Worm (Caenorhabditis elegans) whole organism, L3 larva: Measurements from ENCODE around the gene aagr-1.

Experiments
- R02D3.7 ChIP-seq: fragments of 150-350 bp; optimal IDR thresholded peaks from 2 replicates; lab custom pipeline; 2014; ENCODE audit warnings: missing biosample characterization, missing genetic modification characterization
- ZK546.5 ChIP-seq: sonication (generic microtip); optimal IDR thresholded peaks from 2 replicates; lab custom pipeline; 2017; ENCODE audit warnings: missing biosample characterization, missing genetic modification characterization
- aly-2 ChIP-seq: fragments of 150-350 bp; optimal IDR thresholded peaks from 2 replicates; lab custom pipeline; 2014; ENCODE audit warnings: missing biosample characterization, missing genetic modification characterization
- ama-1 ChIP-seq: fragments of 150-350 bp; optimal IDR thresholded peaks from 2 replicates; lab custom pipeline; 2018
- ceh-16 ChIP-seq: sonication (generic microtip); optimal IDR thresholded peaks from 2 replicates; lab custom pipeline; 2017; ENCODE audit warnings: missing biosample characterization, missing genetic modification characterization
- ceh-28 ChIP-seq: fragments of 150-350 bp; optimal IDR thresholded peaks from 2 replicates; lab custom pipeline; 2014; ENCODE audit warnings: missing biosample characterization, missing genetic modification reagents, missing genetic modification characterization
- ceh-82 ChIP-seq: fragments of 150-350 bp; optimal IDR thresholded peaks from 2 replicates; lab custom pipeline; 2014; ENCODE audit warnings: missing biosample characterization, missing genetic modification characterization
- ceh-9 ChIP-seq: sonication (generic microtip); optimal IDR thresholded peaks from 2 replicates; lab custom pipeline; 2018; ENCODE audit warnings: missing biosample characterization, missing genetic modification characterization
- daf-12 ChIP-seq: fragments of 150-350 bp; optimal IDR thresholded peaks from 2 replicates; lab custom pipeline; 2014; ENCODE audit warnings: missing biosample characterization, missing genetic modification reagents, missing genetic modification characterization
- egl-27 ChIP-seq: sonication (generic microtip); optimal IDR thresholded peaks from 4 replicates; lab custom pipeline; 2017; ENCODE audit warnings: missing biosample characterization, missing genetic modification reagents, missing genetic modification characterization
- egl-5 ChIP-seq: fragments of 150-350 bp; optimal IDR thresholded peaks from 2 replicates; lab custom pipeline; 2017; ENCODE audit warnings: missing biosample characterization, missing genetic modification reagents, missing genetic modification characterization, inconsistent platforms
- elt-1 ChIP-seq: fragments of 150-350 bp; optimal IDR thresholded peaks from 2 replicates; lab custom pipeline; 2014; ENCODE audit warnings: missing biosample characterization, missing genetic modification characterization
- elt-2 ChIP-seq: sonication (generic microtip); optimal IDR thresholded peaks from 2 replicates; lab custom pipeline; 2016; ENCODE audit warnings: missing genetic modification reagents, mild to moderate bottlenecking, missing genetic modification characterization, missing compliant biosample characterization
- elt-3 ChIP-seq, 3 experiments: fragments of 150-350 bp in 1 of 3; sonication (generic microtip) in 2 of 3; optimal IDR thresholded peaks; 2 replicates in 2 of 3; 4 replicates in 1 of 3; lab custom pipeline; 2014 to 2017; ENCODE audit warnings: missing biosample characterization in 3 of 3, missing genetic modification characterization in 3 of 3
- eor-1 ChIP-seq, 2 experiments: fragments of 150-350 bp; optimal IDR thresholded peaks; 2 replicates each; lab custom pipeline; 2014 to 2018; ENCODE audit warnings: missing biosample characterization in 2 of 2, missing genetic modification characterization in 2 of 2
- fkh-10 ChIP-seq: sonication (generic microtip); optimal IDR thresholded peaks from 2 replicates; lab custom pipeline; 2017; ENCODE audit warnings: missing biosample characterization, missing genetic modification reagents, missing genetic modification characterization
- fkh-2 ChIP-seq: fragments of 150-350 bp; optimal IDR thresholded peaks from 2 replicates; lab custom pipeline; 2014; ENCODE audit warnings: missing biosample characterization, missing genetic modification reagents, missing genetic modification characterization
- fos-1 ChIP-seq: fragments of 150-350 bp; optimal IDR thresholded peaks from 2 replicates; lab custom pipeline; 2014; ENCODE audit warnings: missing biosample characterization, missing genetic modification characterization
- hmg-11 ChIP-seq: sonication (generic microtip); optimal IDR thresholded peaks from 2 replicates; lab custom pipeline; 2016; ENCODE audit warnings: missing genetic modification characterization, missing compliant biosample characterization
- jun-1 ChIP-seq: fragments of 150-350 bp; optimal IDR thresholded peaks from 2 replicates; lab custom pipeline; 2014; ENCODE audit warnings: missing biosample characterization, missing genetic modification reagents, missing genetic modification characterization
- lin-15B ChIP-seq: fragments of 150-350 bp; optimal IDR thresholded peaks from 2 replicates; lab custom pipeline; 2014; ENCODE audit warnings: missing biosample characterization, missing genetic modification characterization
- lin-39 ChIP-seq: fragments of 150-350 bp; optimal IDR thresholded peaks from 2 replicates; lab custom pipeline; 2018; ENCODE audit warnings: missing biosample characterization, missing genetic modification reagents, missing genetic modification characterization
- lsy-12 ChIP-seq: sonication (generic microtip); optimal IDR thresholded peaks from 2 replicates; lab custom pipeline; 2016; ENCODE audit warnings: mild to moderate bottlenecking, missing genetic modification characterization, missing compliant biosample characterization
- mdl-1 ChIP-seq: fragments of 150-350 bp; optimal IDR thresholded peaks from 2 replicates; lab custom pipeline; 2014; ENCODE audit warnings: missing biosample characterization, missing genetic modification characterization
- mml-1 ChIP-seq: fragments of 150-350 bp; sonication (generic microtip); optimal IDR thresholded peaks from 3 replicates; lab custom pipeline; 2014; ENCODE audit warnings: missing biosample characterization, missing genetic modification characterization
- nfya-1 ChIP-seq: sonication (generic microtip); optimal IDR thresholded peaks from 2 replicates; lab custom pipeline; 2017; ENCODE audit warnings: missing genetic modification characterization, mild to moderate bottlenecking, missing compliant biosample characterization, antibody characterized with exemption, moderate library complexity; ENCODE audit not compliant: insufficient read depth
- nhr-11 ChIP-seq: fragments of 150-350 bp; optimal IDR thresholded peaks from 2 replicates; lab custom pipeline; 2014; ENCODE audit warnings: missing biosample characterization, missing genetic modification characterization
- nhr-12 ChIP-seq: fragments of 150-350 bp; optimal IDR thresholded peaks from 2 replicates; lab custom pipeline; 2014; ENCODE audit warnings: missing biosample characterization, missing genetic modification characterization
- nhr-23 ChIP-seq: fragments of 150-350 bp; optimal IDR thresholded peaks from 2 replicates; lab custom pipeline; 2014; ENCODE audit warnings: missing biosample characterization, missing genetic modification reagents, missing genetic modification characterization
- nhr-237 ChIP-seq: fragments of 150-350 bp; optimal IDR thresholded peaks from 2 replicates; lab custom pipeline; 2014; ENCODE audit warnings: missing biosample characterization, missing genetic modification characterization
- nhr-25 ChIP-seq: sonication (generic microtip); optimal IDR thresholded peaks from 2 replicates; lab custom pipeline; 2017; ENCODE audit warnings: missing biosample characterization, missing genetic modification characterization
- nhr-28 ChIP-seq: fragments of 150-350 bp; optimal IDR thresholded peaks from 2 replicates; lab custom pipeline; 2014; ENCODE audit warnings: missing biosample characterization, missing genetic modification characterization
- nhr-43 ChIP-seq: sonication (generic microtip); optimal IDR thresholded peaks from 2 replicates; lab custom pipeline; 2016; ENCODE audit warnings: mild to moderate bottlenecking, missing genetic modification characterization, missing compliant biosample characterization; ENCODE audit not compliant: poor library complexity, severe bottlenecking
- nhr-67 ChIP-seq: fragments of 150-350 bp; optimal IDR thresholded peaks from 2 replicates; lab custom pipeline; 2014; ENCODE audit warnings: missing biosample characterization, missing genetic modification characterization
- nhr-76 ChIP-seq: fragments of 150-350 bp; sonication (generic microtip); optimal IDR thresholded peaks from 5 replicates; lab custom pipeline; 2014; ENCODE audit warnings: missing biosample characterization, missing genetic modification characterization
- nhr-77 ChIP-seq: fragments of 150-350 bp; optimal IDR thresholded peaks from 2 replicates; lab custom pipeline; 2014; ENCODE audit warnings: missing biosample characterization, missing genetic modification characterization
- pha-4 ChIP-seq: fragments of 150-350 bp; optimal IDR thresholded peaks from 2 replicates; lab custom pipeline; 2014; ENCODE audit warnings: missing biosample characterization, missing genetic modification reagents, missing genetic modification characterization
- pqm-1 ChIP-seq: fragments of 150-350 bp; optimal IDR thresholded peaks from 2 replicates; lab custom pipeline; 2017; ENCODE audit warnings: missing biosample characterization, missing genetic modification characterization, inconsistent platforms
- sea-2 ChIP-seq: fragments of 150-350 bp; sonication (generic microtip); optimal IDR thresholded peaks from 4 replicates; lab custom pipeline; 2014; ENCODE audit warnings: missing biosample characterization, missing genetic modification reagents, missing genetic modification characterization
- skn-1 ChIP-seq: fragments of 150-350 bp; optimal IDR thresholded peaks from 2 replicates; lab custom pipeline; 2014; ENCODE audit warnings: missing biosample characterization, missing genetic modification characterization
- snpc-4 ChIP-seq: fragments of 150-350 bp; optimal IDR thresholded peaks from 2 replicates; lab custom pipeline; 2014; ENCODE audit warnings: missing biosample characterization, missing genetic modification characterization
- tbx-2 ChIP-seq: sonication (generic microtip); optimal IDR thresholded peaks from 2 replicates; lab custom pipeline; 2016; ENCODE audit warnings: mild to moderate bottlenecking, missing genetic modification characterization, missing compliant biosample characterization
- unc-39 ChIP-seq: sonication (generic microtip); optimal IDR thresholded peaks from 4 replicates; lab custom pipeline; 2017; ENCODE audit warnings: missing biosample characterization, missing genetic modification characterization
- unc-62 ChIP-seq: fragments of 150-350 bp; sonication (generic microtip); optimal IDR thresholded peaks from 4 replicates; lab custom pipeline; 2014; ENCODE audit warnings: missing biosample characterization, missing genetic modification reagents, missing genetic modification characterization
- zag-1 ChIP-seq: fragments of 150-350 bp; optimal IDR thresholded peaks from 2 replicates; lab custom pipeline; 2014; ENCODE audit warnings: missing biosample characterization, missing genetic modification characterization
- ztf-11 ChIP-seq: fragments of 150-350 bp; optimal IDR thresholded peaks from 2 replicates; lab custom pipeline; 2014; ENCODE audit warnings: missing biosample characterization, missing genetic modification characterization
- ztf-4 ChIP-seq: fragments of 150-350 bp; optimal IDR thresholded peaks from 2 replicates; lab custom pipeline; 2014; ENCODE audit warnings: missing biosample characterization, missing genetic modification characterization

Gene aagr-1

ce11 chrIV:8379278-8379677 is 13.0 kb downstream of the aagr-1 start, which contains the start of gene nap-1:
nap-1 (minus strand) TSS chrIV:8379319.
- TF ChIP-seq egl-5 (tag; lab: Kevin White, UChicago) (peak; percentile 85), sea-2 (no peak), mdl-1 (no peak), nhr-23 (tag; lab: Kevin White, UChicago) (peak; percentile 75), ztf-4 (tag; lab: Kevin White, UChicago) (peak; percentile 62), nhr-77 (tag; lab: Kevin White, UChicago) (no peak), nhr-237 (tag; lab: Kevin White, UChicago) (no peak), fkh-2 (no peak), lsy-12 (tag; lab: Kevin White, UChicago) (no peak), lin-39 (peak; percentile 84), tbx-2 (tag; lab: Kevin White, UChicago) (no peak), hmg-11 (tag; lab: Kevin White, UChicago) (peak; percentile 68), aly-2 (no peak), zag-1 (no peak), ama-1 (lab: Kevin White, UChicago) (peak; percentile 14), ceh-16 (tag; lab: Kevin White, UChicago) (no peak), eor-1 (tag; optimal IDR thresholded peaks at IDR 0.05; lab: Kevin White, UChicago) (no peak), unc-62 (GFP tag; lab: Kevin White, UChicago) (peak; percentile 26), pqm-1 (peak; percentile 43), skn-1 (tag; lab: Kevin White, UChicago) (peak; percentile 33), ztf-11 (tag; lab: Kevin White, UChicago) (no peak), elt-2 (tag; lab: Kevin White, UChicago) (peak; percentile 58), nhr-25 (tag; lab: Kevin White, UChicago) (peak; percentile 47), mml-1 (tag; lab: Kevin White, UChicago) (no peak), nhr-67 (tag; lab: Kevin White, UChicago) (no peak), fos-1 (tag; lab: Kevin White, UChicago) (no peak), elt-3 (tag; optimal IDR thresholded peaks at IDR 0.05; lab: Kevin White, UChicago) (no peak), nhr-12 (tag; lab: Kevin White, UChicago) (no peak), pha-4 (tag; lab: Kevin White, UChicago) (peak; percentile 95), ceh-28 (peak; percentile 39), R02D3.7 (tag; lab: Kevin White, UChicago) (peak; percentile 97), daf-12 (no peak), snpc-4 (peak; percentile 83), lin-15B (peak; percentile 82), nhr-76 (tag; lab: Kevin White, UChicago) (no peak), nhr-11 (tag; lab: Kevin White, UChicago) (no peak), nhr-28 (tag; lab: Kevin White, UChicago) (no peak), jun-1 (tag; lab: Kevin White, UChicago) (no peak), nfya-1 (peak; percentile 87), ceh-9 (tag; lab: Kevin White, UChicago) (no peak), nhr-43 (tag; lab: Kevin White, UChicago) (no peak), ZK546.5 (no peak), ceh-82 (tag; lab: Kevin White, UChicago) (no peak), elt-1 (tag; lab: Kevin White, UChicago) (no peak), egl-27 (tag; lab: Kevin White, UChicago) (no peak), fkh-10 (peak; percentile 24), unc-39 (tag; lab: Kevin White, UChicago) (no peak)

ce11 chrIV:8379683-8380082 is 13.4 kb downstream of the aagr-1 start, which contains the start of gene praf-3:
praf-3 (plus strand) TSS chrIV:8379983.
- TF ChIP-seq skn-1 (tag; lab: Kevin White, UChicago) (no peak), zag-1 (no peak), nhr-25 (tag; lab: Kevin White, UChicago) (no peak), mdl-1 (no peak), aly-2 (no peak), nhr-11 (tag; lab: Kevin White, UChicago) (no peak)
- TF ChIP-seq, all 47 proteins: peak for 0
